Fruit fly (Drosophila melanogaster): Measurements from ENCODE around the gene Hakai.
A peak's percentile ranks its signal among the peaks of the same experiment; 100 is the strongest.

DNA sequence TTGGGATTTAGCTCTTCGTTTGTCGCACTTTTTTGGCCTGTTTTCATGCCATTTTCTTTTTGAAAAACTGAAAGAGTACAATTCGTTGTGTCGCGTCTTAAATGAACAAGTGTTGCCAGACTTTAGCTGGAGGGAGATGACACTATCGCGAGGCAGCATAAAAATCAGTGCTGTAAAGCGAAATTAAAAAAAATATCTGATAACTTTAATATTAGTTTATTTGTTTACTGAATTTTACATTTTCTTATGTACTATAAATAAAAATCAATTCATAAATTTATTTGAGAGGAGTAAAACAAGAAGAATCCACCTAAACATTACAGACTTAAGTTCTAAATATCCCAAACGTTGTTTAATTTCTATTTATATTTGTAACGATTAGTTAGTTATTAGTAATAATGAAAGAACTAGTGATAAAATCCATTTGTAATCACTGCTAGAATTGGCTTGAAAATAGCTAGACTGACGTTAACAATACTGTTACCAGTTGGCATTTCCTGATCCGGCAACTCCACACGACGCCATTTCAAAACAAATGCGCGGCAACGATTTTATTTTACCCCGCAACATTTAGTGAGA, 5.0 kb downstream of the Hakai start, which contains the start of the genes spi and msb1l:
- no peak for TF ChIP-seq pan (optimal IDR thresholded peaks at IDR 0.05)
- peak; percentile 20 for TF ChIP-seq dmrt93B (GFP tag; optimal IDR thresholded peaks at IDR 0.05)
- peak; percentile 3 for TF ChIP-seq CG9705 (GFP tag; optimal IDR thresholded peaks at IDR 0.05)
